ENCODE assay signal across 2 fruit fly cellular contexts in genomic region chr3R:25320051-25320705, dm6.
TF ChIP-seq lines count a peak whose summit lies in the region.

TSS of gene CG10560 (minus strand) at chr3R:25320101.

- TF ChIP-seq CTCF in whole organism, embryonic (GFP tag; optimal IDR thresholded peaks at IDR 0.05; lab: Kevin White, UChicago): no peak

TF ChIP-seq in whole organism, adult, 20 proteins besides CTCF, POLR2A, EP300 and RAD21:
- peak; percentile 27 for TF ChIP-seq cic (GFP tag; optimal IDR thresholded peaks at IDR 0.05; lab: Kevin White, UChicago)
- TF ChIP-seq Crg-1 (GFP tag; optimal IDR thresholded peaks at IDR 0.05; lab: Kevin White, UChicago): no peak
- TF ChIP-seq Mnt (GFP tag; optimal IDR thresholded peaks at IDR 0.05; lab: Kevin White, UChicago): no peak
- no peak for TF ChIP-seq tj (GFP tag; optimal IDR thresholded peaks at IDR 0.05; lab: Kevin White, UChicago)
- no peak for TF ChIP-seq CG11617 (GFP tag; optimal IDR thresholded peaks at IDR 0.05; lab: Kevin White, UChicago)
- TF ChIP-seq bab1 (GFP tag; optimal IDR thresholded peaks at IDR 0.05; lab: Kevin White, UChicago): no peak
- peak; percentile 74 for TF ChIP-seq kay (GFP tag; lab: Kevin White, UChicago; ENCODE audit: borderline replicate concordance)
- TF ChIP-seq CG7045 (GFP tag; optimal IDR thresholded peaks at IDR 0.05; lab: Kevin White, UChicago): no peak
- no peak for TF ChIP-seq CG12768 (GFP tag; optimal IDR thresholded peaks at IDR 0.05; lab: Kevin White, UChicago)
- TF ChIP-seq toe (GFP tag; optimal IDR thresholded peaks at IDR 0.05; lab: Kevin White, UChicago): no peak
- no peak for TF ChIP-seq CG5204 (GFP tag; optimal IDR thresholded peaks at IDR 0.05; lab: Kevin White, UChicago)
- TF ChIP-seq cnc (optimal IDR thresholded peaks at IDR 0.05; lab: Kevin White, UChicago): peak; percentile 19 to 51
- TF ChIP-seq pad (GFP tag; optimal IDR thresholded peaks at IDR 0.05; lab: Kevin White, UChicago): no peak
- TF ChIP-seq CG7101 (tag; optimal IDR thresholded peaks at IDR 0.05; lab: Kevin White, UChicago): no peak
- no peak for TF ChIP-seq Hr96 (GFP tag; optimal IDR thresholded peaks at IDR 0.05; lab: Kevin White, UChicago)
- no peak for TF ChIP-seq ovo (GFP tag; optimal IDR thresholded peaks at IDR 0.05; lab: Kevin White, UChicago)
TF ChIP-seq in whole organism, adult: peak in this region for 3.

TF ChIP-seq in whole organism, embryonic, 481 proteins besides CTCF, POLR2A, EP300 and RAD21:
- no peak for TF ChIP-seq CG2116 (GFP tag; optimal IDR thresholded peaks at IDR 0.05; lab: Kevin White, UChicago)
- TF ChIP-seq CG9876 (GFP tag; optimal IDR thresholded peaks at IDR 0.05; lab: Kevin White, UChicago): no peak
- no peak for TF ChIP-seq CG10654 (GFP tag; optimal IDR thresholded peaks at IDR 0.05; lab: Kevin White, UChicago)
- peak; percentile 46 for TF ChIP-seq CG13296 (GFP tag; optimal IDR thresholded peaks at IDR 0.05; lab: Kevin White, UChicago)
- TF ChIP-seq NK7.1 (GFP tag; optimal IDR thresholded peaks at IDR 0.05; lab: Kevin White, UChicago): no peak
- TF ChIP-seq p53 (GFP tag; optimal IDR thresholded peaks at IDR 0.05; lab: Kevin White, UChicago): no peak
- no peak for TF ChIP-seq CG8290 (GFP tag; optimal IDR thresholded peaks at IDR 0.05; lab: Kevin White, UChicago)
- TF ChIP-seq CG8290 (tag; optimal IDR thresholded peaks at IDR 0.05; lab: Kevin White, UChicago): no peak
- peak in 1 of 2 experiments; percentile 7 for TF ChIP-seq Eip74EF (GFP tag; optimal IDR thresholded peaks at IDR 0.05; lab: Kevin White, UChicago)
- TF ChIP-seq pnt (GFP tag; optimal IDR thresholded peaks at IDR 0.05; lab: Kevin White, UChicago): no peak
- TF ChIP-seq ab (GFP tag; optimal IDR thresholded peaks at IDR 0.05; lab: Kevin White, UChicago): no peak
- TF ChIP-seq CG31224 (GFP tag; IDR thresholded peaks at IDR 0.05; lab: Robert Waterston, UW): no peak
- TF ChIP-seq CG12071 (GFP tag; optimal IDR thresholded peaks at IDR 0.05; lab: Kevin White, UChicago): peak; percentile 20
- TF ChIP-seq sug (tag; optimal IDR thresholded peaks at IDR 0.05; lab: Kevin White, UChicago): peak; percentile 69
- TF ChIP-seq tgo (GFP tag; IDR thresholded peaks at IDR 0.05; lab: Robert Waterston, UW): no peak
- TF ChIP-seq CoRest (tag; optimal IDR thresholded peaks at IDR 0.05; lab: Kevin White, UChicago): no peak
- TF ChIP-seq gcm (GFP tag; optimal IDR thresholded peaks at IDR 0.05; lab: Kevin White, UChicago): no peak
- no peak for TF ChIP-seq CG15514 (GFP tag; optimal IDR thresholded peaks at IDR 0.05; lab: Kevin White, UChicago)
- TF ChIP-seq Chrac-16 (GFP tag; optimal IDR thresholded peaks at IDR 0.05; lab: Kevin White, UChicago): no peak
- TF ChIP-seq D19A (tag; optimal IDR thresholded peaks at IDR 0.05; lab: Kevin White, UChicago): no peak
- no peak for TF ChIP-seq CG9817 (tag; optimal IDR thresholded peaks at IDR 0.05; lab: Kevin White, UChicago)
- no peak for TF ChIP-seq fd102C (GFP tag; optimal IDR thresholded peaks at IDR 0.05; lab: Kevin White, UChicago)
- TF ChIP-seq so (GFP tag; IDR thresholded peaks at IDR 0.05; lab: Robert Waterston, UW): no peak
- TF ChIP-seq CG4404 (GFP tag; IDR thresholded peaks at IDR 0.05; lab: Robert Waterston, UW): no peak
- no peak for TF ChIP-seq gem (tag; optimal IDR thresholded peaks at IDR 0.05; lab: Kevin White, UChicago)
- no peak for TF ChIP-seq CG33557 (GFP tag; optimal IDR thresholded peaks at IDR 0.05; lab: Kevin White, UChicago)
- peak in 1 of 2 experiments; percentile 54 for TF ChIP-seq Pdp1 (GFP tag; optimal IDR thresholded peaks at IDR 0.05; lab: Kevin White, UChicago)
- no peak for TF ChIP-seq al (GFP tag; IDR thresholded peaks at IDR 0.05; lab: Robert Waterston, UW)
- peak; percentile 1 for TF ChIP-seq CG3281 (GFP tag; optimal IDR thresholded peaks at IDR 0.05; lab: Kevin White, UChicago)
- no peak for TF ChIP-seq CG34422 (GFP tag; IDR thresholded peaks at IDR 0.05; lab: Robert Waterston, UW)
- TF ChIP-seq E2f1 (GFP tag; IDR thresholded peaks at IDR 0.05; lab: Robert Waterston, UW): no peak
- TF ChIP-seq tx (GFP tag; optimal IDR thresholded peaks at IDR 0.05; lab: Kevin White, UChicago): no peak
- no peak for TF ChIP-seq sd (tag; optimal IDR thresholded peaks at IDR 0.05; lab: Kevin White, UChicago)
- TF ChIP-seq otp (GFP tag; IDR thresholded peaks at IDR 0.05; lab: Robert Waterston, UW): no peak
- TF ChIP-seq Vsx1 (GFP tag; optimal IDR thresholded peaks at IDR 0.05; lab: Kevin White, UChicago): no peak
- TF ChIP-seq chm (GFP tag; IDR thresholded peaks at IDR 0.05; lab: Robert Waterston, UW): no peak
- TF ChIP-seq CG17328 (GFP tag; IDR thresholded peaks at IDR 0.05; lab: Robert Waterston, UW): no peak
- no peak for TF ChIP-seq dati (GFP tag; IDR thresholded peaks at IDR 0.05; lab: Robert Waterston, UW)
- TF ChIP-seq cas (GFP tag; IDR thresholded peaks at IDR 0.05; lab: Robert Waterston, UW): no peak
- no peak for TF ChIP-seq CG17802 (tag; optimal IDR thresholded peaks at IDR 0.05; lab: Kevin White, UChicago)
- TF ChIP-seq cato (GFP tag; optimal IDR thresholded peaks at IDR 0.05; lab: Kevin White, UChicago; ENCODE audit: borderline replicate concordance): no peak
- peak; percentile 67 for TF ChIP-seq CG13894 (tag; optimal IDR thresholded peaks at IDR 0.05; lab: Kevin White, UChicago)
- peak; percentile 3 for TF ChIP-seq CG34376 (GFP tag; optimal IDR thresholded peaks at IDR 0.05; lab: Kevin White, UChicago)
- no peak for TF ChIP-seq abd-A (tag; optimal IDR thresholded peaks at IDR 0.05; lab: Kevin White, UChicago)
- TF ChIP-seq CG10366 (GFP tag; IDR thresholded peaks at IDR 0.05; lab: Robert Waterston, UW): no peak
- TF ChIP-seq run (tag; optimal IDR thresholded peaks at IDR 0.05; lab: Kevin White, UChicago): no peak
- TF ChIP-seq mirr (GFP tag; optimal IDR thresholded peaks at IDR 0.05; lab: Kevin White, UChicago): peak; percentile 30
- no peak for TF ChIP-seq dmrt99B (tag; optimal IDR thresholded peaks at IDR 0.05; lab: Kevin White, UChicago)
- no peak for TF ChIP-seq CG1233 (GFP tag; optimal IDR thresholded peaks at IDR 0.05; lab: Kevin White, UChicago)
- TF ChIP-seq CG2678 (tag; optimal IDR thresholded peaks at IDR 0.05; lab: Kevin White, UChicago): peak; percentile 43
- TF ChIP-seq CG8765 (GFP tag; IDR thresholded peaks at IDR 0.05; lab: Robert Waterston, UW): no peak
- no peak for TF ChIP-seq CG8388 (GFP tag; optimal IDR thresholded peaks at IDR 0.05; lab: Kevin White, UChicago)
- peak; percentile 86 for TF ChIP-seq D19B (GFP tag; optimal IDR thresholded peaks at IDR 0.05; lab: Kevin White, UChicago)
- no peak for TF ChIP-seq CG14710 (tag; optimal IDR thresholded peaks at IDR 0.05; lab: Kevin White, UChicago)
- TF ChIP-seq HmgD (GFP tag; optimal IDR thresholded peaks at IDR 0.05; lab: Kevin White, UChicago): no peak
- no peak for TF ChIP-seq da (GFP tag; optimal IDR thresholded peaks at IDR 0.05; lab: Kevin White, UChicago)
- no peak for TF ChIP-seq scrt (GFP tag; optimal IDR thresholded peaks at IDR 0.05; lab: Kevin White, UChicago)
- TF ChIP-seq CG3838 (GFP tag; optimal IDR thresholded peaks at IDR 0.05; lab: Kevin White, UChicago): no peak
- TF ChIP-seq Jarid2 (GFP tag; optimal IDR thresholded peaks at IDR 0.05; lab: Kevin White, UChicago): no peak
- TF ChIP-seq jing (GFP tag; optimal IDR thresholded peaks at IDR 0.05; lab: Kevin White, UChicago): no peak

Comparison
In these comparisons a context has a peak if more than half of its experiments do, and no peak if none do; other contexts are left out.
1. Of the 1 proteins assayed by ChIP-seq in both whole organism, embryonic and whole organism, adult: peak only in whole organism, embryonic: none; only in whole organism, adult: kay; in both: none; in neither: 0.